Worm (Caenorhabditis elegans) whole organism, L3 larva: ENCODE measurements around the gene clec-183.
A peak's percentile ranks its signal among the peaks of the same experiment; 100 is the strongest.

Source experiments
- ama-1 ChIP-seq: fragments of 150-350 bp; optimal IDR thresholded peaks from 2 replicates; lab custom pipeline; 2018
- elt-2 ChIP-seq: sonication (generic microtip); optimal IDR thresholded peaks from 2 replicates; lab custom pipeline; 2016; ENCODE audit warnings: missing genetic modification reagents, mild to moderate bottlenecking, missing genetic modification characterization, missing compliant biosample characterization
- eor-1 ChIP-seq, 2 experiments: fragments of 150-350 bp; optimal IDR thresholded peaks; 2 replicates each; lab custom pipeline; 2014 to 2018; ENCODE audit warnings: missing biosample characterization in 2 of 2, missing genetic modification characterization in 2 of 2
- jun-1 ChIP-seq: fragments of 150-350 bp; optimal IDR thresholded peaks from 2 replicates; lab custom pipeline; 2014; ENCODE audit warnings: missing biosample characterization, missing genetic modification reagents, missing genetic modification characterization
- lin-15B ChIP-seq: fragments of 150-350 bp; optimal IDR thresholded peaks from 2 replicates; lab custom pipeline; 2014; ENCODE audit warnings: missing biosample characterization, missing genetic modification characterization
- mml-1 ChIP-seq: fragments of 150-350 bp; sonication (generic microtip); optimal IDR thresholded peaks from 3 replicates; lab custom pipeline; 2014; ENCODE audit warnings: missing biosample characterization, missing genetic modification characterization
- nhr-43 ChIP-seq: sonication (generic microtip); optimal IDR thresholded peaks from 2 replicates; lab custom pipeline; 2016; ENCODE audit warnings: mild to moderate bottlenecking, missing genetic modification characterization, missing compliant biosample characterization; ENCODE audit not compliant: poor library complexity, severe bottlenecking
- pha-4 ChIP-seq: fragments of 150-350 bp; optimal IDR thresholded peaks from 2 replicates; lab custom pipeline; 2014; ENCODE audit warnings: missing biosample characterization, missing genetic modification reagents, missing genetic modification characterization
- snpc-4 ChIP-seq: fragments of 150-350 bp; optimal IDR thresholded peaks from 2 replicates; lab custom pipeline; 2014; ENCODE audit warnings: missing biosample characterization, missing genetic modification characterization
- unc-39 ChIP-seq: sonication (generic microtip); optimal IDR thresholded peaks from 4 replicates; lab custom pipeline; 2017; ENCODE audit warnings: missing biosample characterization, missing genetic modification characterization
- ztf-4 ChIP-seq: fragments of 150-350 bp; optimal IDR thresholded peaks from 2 replicates; lab custom pipeline; 2014; ENCODE audit warnings: missing biosample characterization, missing genetic modification characterization

DNA sequence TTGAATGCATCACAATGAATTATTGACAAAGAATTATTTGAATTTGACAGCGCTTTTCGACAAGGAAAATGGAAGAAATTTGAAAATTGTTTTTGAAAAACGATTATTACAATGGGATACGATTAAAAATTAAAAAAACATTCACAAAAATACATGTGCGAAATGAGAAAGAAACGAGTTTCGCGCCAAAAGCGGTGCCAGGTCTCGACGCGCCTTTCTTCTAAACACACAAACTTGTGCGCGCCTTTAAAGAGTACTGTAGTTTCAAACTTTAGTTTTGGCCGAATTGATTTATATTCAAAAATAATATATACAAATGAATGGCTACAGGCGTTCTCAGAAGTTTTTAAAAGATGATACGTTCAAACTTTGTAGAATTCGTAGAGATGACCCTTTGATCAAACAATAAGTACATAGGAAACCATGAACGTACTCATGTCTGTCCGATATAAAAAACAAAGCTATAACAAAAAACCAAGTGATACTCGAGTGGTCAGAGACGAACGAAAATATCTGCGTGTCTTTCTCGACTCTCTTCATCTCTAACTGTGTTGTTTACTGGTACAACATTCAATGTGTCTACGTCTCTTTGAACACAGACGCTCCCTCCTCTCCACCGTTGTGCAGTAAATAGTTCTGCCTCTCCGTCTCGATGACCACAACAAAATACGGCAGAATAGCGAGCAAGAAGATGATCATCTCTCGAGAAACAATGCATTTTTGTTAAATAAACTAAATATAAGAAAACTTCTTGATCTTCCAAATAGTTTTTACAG lies 40.2 kb downstream of the clec-183 start:
- TF ChIP-seq unc-39 (tag; lab: Kevin White, UChicago), result no peak
- TF ChIP-seq ama-1 (lab: Kevin White, UChicago), result no peak
- TF ChIP-seq nhr-43, result no peak
- TF ChIP-seq ztf-4, result no peak
- peak; percentile 90 for TF ChIP-seq pha-4
- TF ChIP-seq lin-15B (tag; lab: Kevin White, UChicago), result no peak
- no peak for TF ChIP-seq elt-2 (tag; lab: Kevin White, UChicago)
- TF ChIP-seq eor-1 (tag; optimal IDR thresholded peaks at IDR 0.05; lab: Kevin White, UChicago), result no peak
- peak; percentile 21 for TF ChIP-seq snpc-4 (tag; lab: Kevin White, UChicago)
- TF ChIP-seq mml-1 (tag; lab: Kevin White, UChicago), result no peak
- TF ChIP-seq jun-1, result no peak
